Worm (Caenorhabditis elegans) whole organism, L1 larva: ENCODE data around the gene inx-8.

Source experiments
- blmp-1 ChIP-seq: fragments of 150-350 bp; optimal IDR thresholded peaks from 2 replicates; lab custom pipeline; 2014; ENCODE audit warnings: missing biosample characterization, missing genetic modification characterization
- efl-1 ChIP-seq, 4 experiments: fragments of 150-350 bp; optimal IDR thresholded peaks in 3 of 4; peaks in 1 of 4; 1 replicate in 1 of 4; 2 replicates in 3 of 4; lab custom pipeline; 2014; ENCODE audit warnings: missing biosample characterization in 2 of 4, missing genetic modification characterization in 2 of 4, missing genetic modification reagents in 2 of 4
- fkh-10 ChIP-seq: sonication (generic microtip); optimal IDR thresholded peaks from 2 replicates; lab custom pipeline; 2017; ENCODE audit warnings: missing biosample characterization, missing genetic modification reagents, missing genetic modification characterization
- lin-14 ChIP-seq: fragments of 200-800 bp; sonication (Bioruptor generic); optimal IDR thresholded peaks from 2 replicates; lab custom pipeline; 2018; ENCODE audit warnings: mild to moderate bottlenecking, missing genetic modification characterization, moderate library complexity, missing compliant biosample characterization
- lin-39 ChIP-seq: fragments of 150-350 bp; optimal IDR thresholded peaks from 2 replicates; lab custom pipeline; 2014; ENCODE audit warnings: missing biosample characterization, missing genetic modification reagents, missing genetic modification characterization
- nhr-11 ChIP-seq: fragments of 150-350 bp; optimal IDR thresholded peaks from 2 replicates; lab custom pipeline; 2014; ENCODE audit warnings: missing biosample characterization, missing genetic modification characterization
- nhr-20 ChIP-seq: sonication (generic microtip); optimal IDR thresholded peaks from 2 replicates; lab custom pipeline; 2016; ENCODE audit warnings: mild to moderate bottlenecking, missing genetic modification characterization, missing compliant biosample characterization
- nhr-77 ChIP-seq: fragments of 150-350 bp; optimal IDR thresholded peaks from 2 replicates; lab custom pipeline; 2014; ENCODE audit warnings: missing biosample characterization, missing genetic modification characterization
- nhr-90 ChIP-seq: sonication (generic microtip); optimal IDR thresholded peaks from 2 replicates; lab custom pipeline; 2016; ENCODE audit warnings: mild to moderate bottlenecking, missing genetic modification characterization, missing compliant biosample characterization; ENCODE audit not compliant: poor library complexity
- snpc-4 ChIP-seq: fragments of 150-350 bp; optimal IDR thresholded peaks from 2 replicates; lab custom pipeline; 2014; ENCODE audit warnings: missing biosample characterization, missing genetic modification characterization
- sox-4 ChIP-seq: sonication (generic microtip); optimal IDR thresholded peaks from 2 replicates; lab custom pipeline; 2016; ENCODE audit warnings: missing genetic modification characterization, missing compliant biosample characterization
- unc-62 ChIP-seq: fragments of 150-350 bp; optimal IDR thresholded peaks from 2 replicates; lab custom pipeline; 2014; ENCODE audit warnings: missing biosample characterization, missing genetic modification reagents, missing genetic modification characterization
- zag-1 ChIP-seq: fragments of 150-350 bp; optimal IDR thresholded peaks from 2 replicates; lab custom pipeline; 2014; ENCODE audit warnings: missing biosample characterization, missing genetic modification characterization

DNA sequence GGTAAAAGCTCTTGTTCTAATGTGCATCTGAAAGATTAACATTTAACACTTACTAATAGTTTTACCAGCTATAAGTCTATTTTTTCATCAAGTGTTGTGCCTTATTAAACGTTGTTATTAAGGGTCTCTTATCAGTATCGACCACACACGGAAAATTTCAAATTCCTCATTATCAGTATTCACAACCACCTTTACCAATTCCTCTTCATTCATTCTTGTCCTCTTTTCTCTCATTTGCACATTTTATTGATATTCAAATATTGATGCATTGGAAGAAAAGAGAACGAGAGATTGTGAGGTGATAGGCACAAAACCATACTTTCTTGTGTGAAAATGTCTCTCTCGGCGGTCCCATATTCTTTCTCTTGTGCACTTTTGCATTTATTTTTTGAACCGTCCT lies 48.2 kb downstream of the inx-8 start:
- no peak for TF ChIP-seq nhr-20 (tag; lab: Kevin White, UChicago)
- TF ChIP-seq nhr-11 (tag; lab: Kevin White, UChicago), result no peak
- no peak for TF ChIP-seq sox-4 (tag; lab: Kevin White, UChicago)
- TF ChIP-seq snpc-4 (tag; lab: Kevin White, UChicago), result no peak
- TF ChIP-seq nhr-90 (tag; lab: Kevin White, UChicago), result no peak
- no peak for TF ChIP-seq zag-1 (tag; lab: Kevin White, UChicago)
- TF ChIP-seq unc-62 (GFP tag; lab: Kevin White, UChicago), result no peak
- TF ChIP-seq nhr-77, result no peak
- TF ChIP-seq lin-14 (GFP tag; lab: Kevin White, UChicago), result no peak
- TF ChIP-seq lin-39 (tag; lab: Kevin White, UChicago), result no peak
- no peak for TF ChIP-seq blmp-1 (tag; lab: Kevin White, UChicago)
- no peak for TF ChIP-seq fkh-10
- TF ChIP-seq efl-1 (optimal IDR thresholded peaks at IDR 0.05; lab: Kevin White, UChicago), result no peak
- TF ChIP-seq efl-1 (GFP tag; optimal IDR thresholded peaks at IDR 0.05 in 1 of 2; lab: Kevin White, UChicago), result no peak
